Worm (Caenorhabditis elegans) whole organism, mixed stage, embryonic: ENCODE measurements around the gene F14H3.4.

Experiments
- ceh-43 ChIP-seq: fragments of 200-800 bp; sonication (Bioruptor generic); optimal IDR thresholded peaks from 2 replicates; lab custom pipeline; 2018; ENCODE audit warnings: mild to moderate bottlenecking, missing genetic modification characterization, moderate library complexity, missing compliant biosample characterization
- cnd-1 ChIP-seq: fragments of 200-800 bp; sonication (Bioruptor generic); optimal IDR thresholded peaks from 2 replicates; lab custom pipeline; 2018; ENCODE audit warnings: mild to moderate bottlenecking, missing genetic modification characterization, missing compliant biosample characterization
- elt-1 ChIP-seq: sonication (generic microtip); optimal IDR thresholded peaks from 2 replicates; lab custom pipeline; 2017; ENCODE audit warnings: missing genetic modification characterization, mild to moderate bottlenecking, missing compliant biosample characterization, antibody characterized with exemption, moderate library complexity, borderline replicate concordance; ENCODE audit not compliant: insufficient read depth
- elt-3 ChIP-seq: fragments of 150-350 bp; optimal IDR thresholded peaks from 2 replicates; lab custom pipeline; 2014; ENCODE audit warnings: missing biosample characterization, missing genetic modification characterization
- hlh-1 ChIP-seq: fragments of 150-350 bp; optimal IDR thresholded peaks from 2 replicates; lab custom pipeline; 2014; ENCODE audit warnings: missing biosample characterization, missing genetic modification reagents, missing genetic modification characterization
- lin-13 ChIP-seq: fragments of 150-350 bp; optimal IDR thresholded peaks from 2 replicates; lab custom pipeline; 2014; ENCODE audit warnings: missing biosample characterization, missing genetic modification characterization
- lsy-2 ChIP-seq: fragments of 150-350 bp; optimal IDR thresholded peaks from 2 replicates; lab custom pipeline; 2014; ENCODE audit warnings: missing biosample characterization, missing genetic modification characterization
- mep-1 ChIP-seq: fragments of 150-350 bp; optimal IDR thresholded peaks from 2 replicates; lab custom pipeline; 2017; ENCODE audit warnings: missing biosample characterization, missing genetic modification reagents, missing genetic modification characterization, inconsistent platforms
- nhr-237 ChIP-seq: fragments of 150-350 bp; optimal IDR thresholded peaks from 2 replicates; lab custom pipeline; 2014; ENCODE audit warnings: missing biosample characterization, missing genetic modification characterization
- nhr-76 ChIP-seq: sonication (generic microtip); optimal IDR thresholded peaks from 2 replicates; lab custom pipeline; 2017; ENCODE audit warnings: missing biosample characterization, missing genetic modification characterization
- pha-4 ChIP-seq: fragments of 150-350 bp; optimal IDR thresholded peaks from 2 replicates; lab custom pipeline; 2018; ENCODE audit warnings: missing biosample characterization, missing genetic modification reagents, missing genetic modification characterization
- snpc-4 ChIP-seq: fragments of 150-350 bp; optimal IDR thresholded peaks from 2 replicates; lab custom pipeline; 2014; ENCODE audit warnings: missing biosample characterization, missing genetic modification characterization
- unc-120 ChIP-seq: sonication (generic microtip); optimal IDR thresholded peaks from 2 replicates; lab custom pipeline; 2017; ENCODE audit warnings: missing genetic modification characterization, missing compliant biosample characterization; ENCODE audit not compliant: poor library complexity, severe bottlenecking
- unc-62 ChIP-seq: fragments of 150-350 bp; optimal IDR thresholded peaks from 2 replicates; lab custom pipeline; 2014; ENCODE audit warnings: missing biosample characterization, missing genetic modification reagents, missing genetic modification characterization

DNA sequence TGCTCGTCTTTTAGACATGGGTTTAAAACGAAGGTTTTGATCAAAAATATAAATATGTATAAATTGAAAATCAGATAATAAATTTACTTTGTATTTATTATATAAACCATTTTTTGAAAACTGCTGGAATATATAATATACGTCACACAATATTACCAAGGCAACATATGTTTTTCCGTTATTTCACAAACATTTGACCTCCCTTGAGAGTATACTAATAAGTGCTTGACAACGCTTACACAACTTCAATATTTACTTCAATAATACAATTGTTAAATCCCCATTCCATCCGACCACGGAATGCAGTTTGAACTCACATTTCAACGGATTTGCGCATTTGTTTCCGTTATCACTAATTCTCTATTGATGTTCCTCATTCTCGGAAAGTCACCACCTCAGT, 7.4 kb downstream of the F14H3.4 start, which contains the start of gene str-198:
- TF ChIP-seq elt-1 (tag; lab: Kevin White, UChicago) (no peak), nhr-76 (tag; lab: Kevin White, UChicago) (no peak), snpc-4 (tag; lab: Kevin White, UChicago) (no peak), lin-13 (tag; lab: Kevin White, UChicago) (no peak), pha-4 (tag; lab: Kevin White, UChicago) (no peak), nhr-237 (tag; lab: Kevin White, UChicago) (no peak), unc-62 (GFP tag; lab: Kevin White, UChicago) (no peak), cnd-1 (tag; lab: Kevin White, UChicago) (no peak), unc-120 (tag; lab: Kevin White, UChicago) (no peak), elt-3 (tag; lab: Kevin White, UChicago) (no peak), lsy-2 (tag; lab: Kevin White, UChicago) (no peak), ceh-43 (no peak), hlh-1 (tag; lab: Kevin White, UChicago) (no peak), mep-1 (tag; lab: Kevin White, UChicago) (no peak)
